Worm (Caenorhabditis elegans): Measurements from ENCODE around the gene appg-2.

The appg-2 gene

ce11 chrII:8799725-8800124, 1.2 kb upstream of the appg-2 start:
- TF ChIP-seq nfya-1 (tag; optimal IDR thresholded peaks at IDR 0.05; ENCODE audit: borderline replicate concordance, insufficient read depth) (no peak), F33H1.4 (GFP tag; IDR thresholded peaks at IDR 0.05) (no peak), cebp-2 (GFP tag; IDR thresholded peaks at IDR 0.05) (0 out of 2 replicates have a peak, but pooled peaks have one; percentile 31)

ce11 chrII:8806921-8807320, 6.0 kb downstream of the appg-2 start, which contains the start of gene pho-13:
pho-13 (minus strand) TSS chrII:8807021.
- TF ChIP-seq ceh-100 (GFP tag; IDR thresholded peaks at IDR 0.05) (no peak), attf-6 (GFP tag; IDR thresholded peaks at IDR 0.05) (no peak), pha-4 (tag; optimal IDR thresholded peaks at IDR 0.05) (no peak), ceh-58 (GFP tag; IDR thresholded peaks at IDR 0.05) (no peak), nhr-80 (tag; optimal IDR thresholded peaks at IDR 0.05) (peak; percentile 46)

- TF ChIP-seq F10E7.11 (tag; optimal IDR thresholded peaks at IDR 0.05) (no peak), dpl-1 (GFP tag; optimal IDR thresholded peaks at IDR 0.05) (no peak), nhr-27 (tag; optimal IDR thresholded peaks at IDR 0.05) (no peak)
Measured at ce11 chrII:8808482-8808881, 7.6 kb downstream of the appg-2 start, which contains the start of gene F07H5.10. F07H5.10 (minus strand) TSS chrII:8808582.

DNA sequence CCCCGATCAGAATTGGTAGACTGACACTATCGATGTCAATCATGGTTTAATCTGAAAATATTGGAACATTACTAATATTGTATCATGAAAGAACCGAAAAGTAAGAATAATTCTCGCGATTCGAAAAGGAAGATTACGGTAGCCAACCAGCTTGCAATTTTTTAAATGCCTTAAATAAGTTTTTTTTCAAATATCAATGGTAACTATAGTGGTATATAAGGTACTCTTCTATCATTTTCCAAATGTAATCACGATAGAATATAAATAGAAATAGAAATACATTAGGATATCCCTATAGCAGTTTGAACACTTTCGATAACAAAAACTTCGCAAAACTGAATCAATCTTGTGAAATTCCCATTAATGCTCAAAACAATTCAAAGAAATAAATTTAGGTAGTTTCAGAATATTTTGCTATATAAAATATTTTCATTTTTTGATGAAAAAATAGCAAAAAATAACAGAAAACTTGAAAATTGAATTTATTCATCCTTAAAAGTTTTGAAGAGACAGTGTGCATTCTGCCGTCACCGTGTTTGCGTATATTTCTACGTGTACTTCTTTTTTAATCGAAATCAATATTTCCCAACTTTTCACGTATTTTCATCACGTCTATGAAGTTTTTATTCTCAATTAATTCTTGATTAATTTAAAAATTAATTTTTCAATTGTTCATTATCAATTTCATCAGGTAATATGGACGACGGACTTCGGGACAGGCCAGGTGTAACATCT, 9.9 kb downstream of the appg-2 start, which contains the start of the genes F46C5.9 and rer-1:
F46C5.9 (minus strand) TSS at position 51 of the 735 bp plus-strand sequence.
rer-1 (plus strand) TSS at position 692 of the 735 bp plus-strand sequence.
- TF ChIP-seq let-607 (tag; optimal IDR thresholded peaks at IDR 0.05) (peak; percentile 4 to 84), ceh-91 (GFP tag; IDR thresholded peaks at IDR 0.05) (no peak), attf-6 (GFP tag; IDR thresholded peaks at IDR 0.05) (no peak), Y56A3A.18 (GFP tag; IDR thresholded peaks at IDR 0.05) (no peak), hrde-1 (tag; optimal IDR thresholded peaks at IDR 0.05; ENCODE audit: borderline replicate concordance) (no peak), snpc-1.3 (tag; optimal IDR thresholded peaks at IDR 0.05; ENCODE audit: insufficient read depth) (peak; percentile 8), attf-5 (GFP tag; optimal IDR thresholded peaks at IDR 0.05) (peak; percentile 38), bed-1 (GFP tag; IDR thresholded peaks at IDR 0.05) (no peak), tbx-9 (tag; optimal IDR thresholded peaks at IDR 0.05; ENCODE audit: borderline replicate concordance) (no peak)

- TF ChIP-seq T07F8.4 (tag; optimal IDR thresholded peaks at IDR 0.05) (no peak), ama-1 (optimal IDR thresholded peaks at IDR 0.05) (peak; percentile 72), ama-1 (GFP tag; optimal IDR thresholded peaks at IDR 0.05) (no peak)
Measured at ce11 chrII:8811825-8812224, 10.9 kb downstream of the appg-2 start.

- TF ChIP-seq ekl-4 (GFP tag; IDR thresholded peaks at IDR 0.05) (0 out of 2 replicates have a peak, but pooled peaks have one; percentile 39), madf-8 (GFP tag; conservative IDR thresholded peaks at IDR 0.05) (no peak), Y53F4B.3 (GFP tag; IDR thresholded peaks at IDR 0.05) (no peak), ceh-40 (GFP tag; IDR thresholded peaks at IDR 0.05) (no peak), B0336.3 (GFP tag; IDR thresholded peaks at IDR 0.05) (peak; percentile 31; the same call in 1 of the 2 replicates)
Measured at ce11 chrII:8812346-8812745, 11.4 kb downstream of the appg-2 start.

DNA sequence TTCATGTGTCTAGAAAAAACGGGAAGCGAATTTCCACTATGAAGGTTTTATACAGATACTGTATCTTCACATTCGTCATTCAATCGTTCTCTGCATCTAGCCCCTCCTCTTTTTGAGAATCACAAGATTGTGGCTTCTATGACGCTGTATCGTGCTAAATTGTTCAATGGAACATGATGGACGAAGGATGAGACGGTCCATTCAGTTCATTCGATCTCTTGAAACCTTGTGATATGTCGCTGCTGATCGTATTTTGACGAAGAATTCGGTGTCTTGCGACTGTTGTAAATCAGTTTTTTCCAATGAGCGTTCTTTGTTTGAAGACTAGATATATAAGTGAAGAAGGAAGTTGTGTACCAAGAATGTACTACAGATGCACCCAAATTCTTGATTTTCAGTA, 12.7 kb downstream of the appg-2 start:
- TF ChIP-seq lin-40 (tag; optimal IDR thresholded peaks at IDR 0.05) (peak; percentile 5), snpc-1.1 (tag; optimal IDR thresholded peaks at IDR 0.05; ENCODE audit: insufficient read depth) (no peak), somi-1 (GFP tag; optimal IDR thresholded peaks at IDR 0.05) (peak; percentile 66)
